Worm (Caenorhabditis elegans): ENCODE results near the gene W06G6.11.
A peak's percentile ranks its signal among the peaks of the same experiment; 100 is the strongest.

The W06G6.11 gene

ce11 chrV:16643558-16643957 lies 5.5 kb downstream of the W06G6.11 start, which contains the start of gene srw-77:
srw-77 (minus strand) TSS chrV:16643658.
- TF ChIP-seq elt-3 (tag; optimal IDR thresholded peaks at IDR 0.05) (no peak), nhr-47 (tag; optimal IDR thresholded peaks at IDR 0.05) (no peak), Y116A8C.19 (tag; optimal IDR thresholded peaks at IDR 0.05; ENCODE audit: borderline replicate concordance) (no peak)

ce11 chrV:16640366-16640765 lies 8.7 kb downstream of the W06G6.11 start:
- no peak for TF ChIP-seq lin-39 (tag; optimal IDR thresholded peaks at IDR 0.05)
- TF ChIP-seq nhr-90 (tag; optimal IDR thresholded peaks at IDR 0.05; ENCODE audit: poor library complexity) = no peak
- TF ChIP-seq snpc-4 (tag; optimal IDR thresholded peaks at IDR 0.05) = no peak
- no peak for TF ChIP-seq tbx-2 (tag; optimal IDR thresholded peaks at IDR 0.05)
- TF ChIP-seq lin-13 (GFP tag; optimal IDR thresholded peaks at IDR 0.05) = no peak
- no peak for TF ChIP-seq irx-1 (tag; optimal IDR thresholded peaks at IDR 0.05)
- no peak for TF ChIP-seq sup-37 (GFP tag; optimal IDR thresholded peaks at IDR 0.05)
- no peak for TF ChIP-seq skn-1 (tag; optimal IDR thresholded peaks at IDR 0.05)
- no peak for TF ChIP-seq dsc-1 (tag; optimal IDR thresholded peaks at IDR 0.05)
- no peak for TF ChIP-seq nhr-76 (tag; optimal IDR thresholded peaks at IDR 0.05)
- no peak for TF ChIP-seq C34B4.2 (tag; optimal IDR thresholded peaks at IDR 0.05)
- no peak for TF ChIP-seq pqm-1 (tag; optimal IDR thresholded peaks at IDR 0.05)
- TF ChIP-seq ceh-82 (tag; optimal IDR thresholded peaks at IDR 0.05) = no peak
- no peak for TF ChIP-seq isw-1 (GFP tag; IDR thresholded peaks at IDR 0.05)
- no peak for TF ChIP-seq hpl-2 (GFP tag; optimal IDR thresholded peaks at IDR 0.05)
- TF ChIP-seq fos-1 (tag; optimal IDR thresholded peaks at IDR 0.05) = no peak
- no peak for TF ChIP-seq lin-15B (tag; optimal IDR thresholded peaks at IDR 0.05)
- TF ChIP-seq nhr-84 (tag; optimal IDR thresholded peaks at IDR 0.05) = no peak

- TF ChIP-seq ces-1 (GFP tag; optimal IDR thresholded peaks at IDR 0.05) (no peak), lin-15B (tag; optimal IDR thresholded peaks at IDR 0.05) (no peak), unc-130 (tag; optimal IDR thresholded peaks at IDR 0.05) (no peak), F16B12.6 (tag; optimal IDR thresholded peaks at IDR 0.05) (no peak), mab-9 (GFP tag; IDR thresholded peaks at IDR 0.05) (no peak), ets-5 (GFP tag; IDR thresholded peaks at IDR 0.05) (no peak), egl-27 (tag; optimal IDR thresholded peaks at IDR 0.05) (no peak), mdl-1 (tag; optimal IDR thresholded peaks at IDR 0.05) (no peak), nhr-84 (tag; optimal IDR thresholded peaks at IDR 0.05) (no peak), nhr-76 (tag; optimal IDR thresholded peaks at IDR 0.05) (no peak), snpc-4 (tag; optimal IDR thresholded peaks at IDR 0.05) (no peak), hlh-17 (GFP tag; optimal IDR thresholded peaks at IDR 0.05; ENCODE audit: borderline replicate concordance) (no peak), lin-35 (GFP tag; optimal IDR thresholded peaks at IDR 0.05) (no peak), ceh-63 (GFP tag; optimal IDR thresholded peaks at IDR 0.05) (no peak), lin-13 (GFP tag; optimal IDR thresholded peaks at IDR 0.05) (no peak), nhr-77 (tag; optimal IDR thresholded peaks at IDR 0.05) (no peak), grh-1 (GFP tag; IDR thresholded peaks at IDR 0.05) (no peak), unc-62 (GFP tag; optimal IDR thresholded peaks at IDR 0.05) (no peak), nhr-71 (tag; optimal IDR thresholded peaks at IDR 0.05) (no peak)
Measured at ce11 chrV:16638204-16638603, 10.9 kb downstream of the W06G6.11 start, which contains the start of gene srw-76. srw-76 (minus strand) TSS chrV:16638304.

ce11 chrV:16635911-16636310 lies 13.2 kb downstream of the W06G6.11 start, which contains the start of gene mltn-11:
mltn-11 (plus strand) TSS chrV:16636186.
- TF ChIP-seq pag-3 (tag; optimal IDR thresholded peaks at IDR 0.05; ENCODE audit: borderline replicate concordance, insufficient read depth) = no peak
- TF ChIP-seq mdl-1 (tag; optimal IDR thresholded peaks at IDR 0.05) = no peak
- no peak for TF ChIP-seq nhr-71 (tag; optimal IDR thresholded peaks at IDR 0.05)
- peak; percentile 54 for TF ChIP-seq elt-2 (tag; optimal IDR thresholded peaks at IDR 0.05)
- TF ChIP-seq pqm-1 (tag; optimal IDR thresholded peaks at IDR 0.05) = no peak
- no peak for TF ChIP-seq xbp-1 (tag; optimal IDR thresholded peaks at IDR 0.05)
- TF ChIP-seq sptf-1 (tag; optimal IDR thresholded peaks at IDR 0.05) = no peak
- TF ChIP-seq Y116A8C.19 (tag; optimal IDR thresholded peaks at IDR 0.05; ENCODE audit: borderline replicate concordance) = no peak
- TF ChIP-seq unc-98 (GFP tag; IDR thresholded peaks at IDR 0.05) = no peak

Measured in whole organism, L1 larva.